Worm (Caenorhabditis elegans): ENCODE results near the gene asd-1.
A peak's percentile ranks its signal among the peaks of the same experiment; 100 is the strongest.

Gene asd-1

DNA sequence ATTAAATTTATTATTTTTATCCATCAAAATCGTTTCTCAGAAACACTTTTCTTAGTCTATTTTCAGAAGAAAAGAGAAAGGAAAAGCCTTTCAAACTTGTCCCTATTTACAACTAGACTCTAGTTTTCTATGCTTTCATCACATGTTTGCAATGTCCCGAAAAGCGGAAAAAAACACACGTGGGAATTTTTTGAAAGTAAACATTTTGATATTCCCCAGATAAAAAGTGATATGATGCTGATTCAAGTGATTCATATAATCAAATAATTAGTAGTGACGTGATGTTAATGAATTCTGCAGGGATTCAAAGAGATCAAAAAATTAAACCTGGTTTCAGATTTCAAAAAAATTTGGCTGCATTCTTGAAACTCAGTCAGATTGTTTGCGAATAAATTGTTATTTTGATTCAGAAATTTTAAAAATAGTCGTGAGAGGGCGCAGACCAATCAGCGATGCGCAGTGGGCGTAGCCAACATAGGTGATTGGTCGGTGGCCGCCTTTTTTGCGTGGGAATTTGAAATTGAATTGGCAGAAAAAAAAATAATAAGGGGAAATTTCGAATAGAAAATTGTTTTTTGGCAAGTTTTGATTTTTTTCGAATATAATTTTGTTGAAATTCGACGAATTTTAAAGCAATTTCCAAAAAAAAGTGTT is 37.7 kb downstream of the asd-1 start:
- TF ChIP-seq cnd-1 (tag; optimal IDR thresholded peaks at IDR 0.05) (no peak), mep-1 (tag; optimal IDR thresholded peaks at IDR 0.05) (no peak), mls-2 (tag; optimal IDR thresholded peaks at IDR 0.05) (no peak), nhr-12 (tag; optimal IDR thresholded peaks at IDR 0.05) (no peak), elt-3 (tag; optimal IDR thresholded peaks at IDR 0.05) (no peak), snpc-4 (tag; optimal IDR thresholded peaks at IDR 0.05) (no peak), bed-3 (GFP tag; optimal IDR thresholded peaks at IDR 0.05) (no peak)

- TF ChIP-seq bed-3 (GFP tag; optimal IDR thresholded peaks at IDR 0.05), result no peak
- TF ChIP-seq nhr-237 (tag; optimal IDR thresholded peaks at IDR 0.05), result no peak
- TF ChIP-seq drap-1 (GFP tag; optimal IDR thresholded peaks at IDR 0.05), result no peak
- TF ChIP-seq lin-13 (tag; optimal IDR thresholded peaks at IDR 0.05), result peak; percentile 32
- TF ChIP-seq ces-1 (GFP tag; optimal IDR thresholded peaks at IDR 0.05), result no peak
- TF ChIP-seq unc-62 (GFP tag; optimal IDR thresholded peaks at IDR 0.05), result peak; percentile 2
- peak; percentile 22 for TF ChIP-seq mep-1 (tag; optimal IDR thresholded peaks at IDR 0.05)
- TF ChIP-seq elt-1 (tag; optimal IDR thresholded peaks at IDR 0.05; ENCODE audit: borderline replicate concordance, insufficient read depth), result peak; percentile 38
- no peak for TF ChIP-seq sptf-1 (tag; optimal IDR thresholded peaks at IDR 0.05)
These were observed 39.1 kb downstream of the asd-1 start for ce11 chrIII:4236178-4236577.

DNA sequence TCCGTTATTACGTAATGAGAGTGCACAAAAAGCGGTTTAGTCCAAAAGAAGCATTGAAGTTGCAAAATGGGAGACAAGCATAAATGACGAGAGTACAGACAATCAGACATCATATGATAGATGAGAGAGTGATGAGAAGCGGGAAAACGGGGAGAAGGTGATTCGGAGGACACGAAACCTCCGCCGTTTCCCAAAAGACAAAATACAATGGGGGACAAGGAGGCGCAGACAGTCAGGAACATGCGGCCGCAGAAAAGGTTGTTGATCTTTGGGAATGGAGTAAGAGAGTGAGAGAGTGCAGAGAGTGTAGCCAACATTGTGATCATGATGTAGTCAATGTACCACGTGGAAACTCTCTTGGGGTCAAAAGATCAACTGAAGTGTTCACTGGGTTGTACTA is 40.6 kb downstream of the asd-1 start:
- TF ChIP-seq mab-5 (tag; optimal IDR thresholded peaks at IDR 0.05) (no peak), lin-13 (tag; optimal IDR thresholded peaks at IDR 0.05) (peak; percentile 35), lsy-2 (tag; optimal IDR thresholded peaks at IDR 0.05) (peak; percentile 25), elt-3 (tag; optimal IDR thresholded peaks at IDR 0.05) (no peak), cnd-1 (tag; optimal IDR thresholded peaks at IDR 0.05) (no peak), ceh-39 (tag; optimal IDR thresholded peaks at IDR 0.05) (no peak), elt-1 (tag; optimal IDR thresholded peaks at IDR 0.05; ENCODE audit: borderline replicate concordance, insufficient read depth) (peak; percentile 57), M03D4.4 (tag; optimal IDR thresholded peaks at IDR 0.05) (no peak), drap-1 (GFP tag; optimal IDR thresholded peaks at IDR 0.05) (peak; percentile 25), nhr-2 (tag; optimal IDR thresholded peaks at IDR 0.05) (no peak), hlh-1 (tag; optimal IDR thresholded peaks at IDR 0.05) (peak; percentile 40), nhr-12 (tag; optimal IDR thresholded peaks at IDR 0.05) (peak; percentile 94), unc-62 (GFP tag; optimal IDR thresholded peaks at IDR 0.05) (peak; percentile 84), ceh-43 (GFP tag; optimal IDR thresholded peaks at IDR 0.05) (no peak), mep-1 (tag; optimal IDR thresholded peaks at IDR 0.05) (peak; percentile 57), unc-39 (tag; optimal IDR thresholded peaks at IDR 0.05) (no peak), tbx-8 (GFP tag; optimal IDR thresholded peaks at IDR 0.05) (no peak), bed-3 (GFP tag; optimal IDR thresholded peaks at IDR 0.05) (no peak), zip-8 (tag; optimal IDR thresholded peaks at IDR 0.05) (peak; percentile 59), lin-32 (GFP tag; optimal IDR thresholded peaks at IDR 0.05) (no peak), blmp-1 (tag; optimal IDR thresholded peaks at IDR 0.05) (no peak), snpc-4 (tag; optimal IDR thresholded peaks at IDR 0.05) (no peak), pha-4 (tag; optimal IDR thresholded peaks at IDR 0.05) (peak; percentile 92), flh-1 (GFP tag; optimal IDR thresholded peaks at IDR 0.05) (no peak), nhr-237 (tag; optimal IDR thresholded peaks at IDR 0.05) (peak; percentile 85), sptf-1 (tag; optimal IDR thresholded peaks at IDR 0.05) (peak; percentile 37), nhr-28 (tag; optimal IDR thresholded peaks at IDR 0.05) (peak; percentile 76), unc-120 (tag; optimal IDR thresholded peaks at IDR 0.05; ENCODE audit: poor library complexity, severe bottlenecking) (peak; percentile 96), ceh-83 (GFP tag; optimal IDR thresholded peaks at IDR 0.05) (no peak), sem-2 (GFP tag; optimal IDR thresholded peaks at IDR 0.05) (no peak), mls-2 (tag; optimal IDR thresholded peaks at IDR 0.05) (peak; percentile 30), ztf-11 (tag; optimal IDR thresholded peaks at IDR 0.05) (peak; percentile 27), ces-1 (GFP tag; optimal IDR thresholded peaks at IDR 0.05) (peak; percentile 59), ham-2 (GFP tag; optimal IDR thresholded peaks at IDR 0.05) (peak; percentile 77), nhr-76 (tag; optimal IDR thresholded peaks at IDR 0.05) (no peak)

- TF ChIP-seq zip-8 (tag; optimal IDR thresholded peaks at IDR 0.05) (no peak), lin-13 (tag; optimal IDR thresholded peaks at IDR 0.05) (no peak), sem-2 (GFP tag; optimal IDR thresholded peaks at IDR 0.05) (no peak), unc-39 (tag; optimal IDR thresholded peaks at IDR 0.05) (no peak), ceh-39 (tag; optimal IDR thresholded peaks at IDR 0.05) (no peak), nhr-28 (tag; optimal IDR thresholded peaks at IDR 0.05) (no peak), unc-62 (GFP tag; optimal IDR thresholded peaks at IDR 0.05) (no peak), mep-1 (tag; optimal IDR thresholded peaks at IDR 0.05) (no peak)
These were observed 43.0 kb downstream of the asd-1 start for ce11 chrIII:4240126-4240525.

All from whole organism, mixed stage, embryonic.